Worm (Caenorhabditis elegans) whole organism, L3 larva: ENCODE measurements around the gene T04A11.1.

Experiments
- R02D3.7 ChIP-seq: fragments of 150-350 bp; optimal IDR thresholded peaks from 2 replicates; lab custom pipeline; 2014; ENCODE audit warnings: missing biosample characterization, missing genetic modification characterization
- elt-1 ChIP-seq: fragments of 150-350 bp; optimal IDR thresholded peaks from 2 replicates; lab custom pipeline; 2014; ENCODE audit warnings: missing biosample characterization, missing genetic modification characterization
- fkh-10 ChIP-seq: sonication (generic microtip); optimal IDR thresholded peaks from 2 replicates; lab custom pipeline; 2017; ENCODE audit warnings: missing biosample characterization, missing genetic modification reagents, missing genetic modification characterization
- jun-1 ChIP-seq: fragments of 150-350 bp; optimal IDR thresholded peaks from 2 replicates; lab custom pipeline; 2014; ENCODE audit warnings: missing biosample characterization, missing genetic modification reagents, missing genetic modification characterization
- lin-39 ChIP-seq: fragments of 150-350 bp; optimal IDR thresholded peaks from 2 replicates; lab custom pipeline; 2018; ENCODE audit warnings: missing biosample characterization, missing genetic modification reagents, missing genetic modification characterization
- nhr-25 ChIP-seq: sonication (generic microtip); optimal IDR thresholded peaks from 2 replicates; lab custom pipeline; 2017; ENCODE audit warnings: missing biosample characterization, missing genetic modification characterization
- pha-4 ChIP-seq: fragments of 150-350 bp; optimal IDR thresholded peaks from 2 replicates; lab custom pipeline; 2014; ENCODE audit warnings: missing biosample characterization, missing genetic modification reagents, missing genetic modification characterization
- pqm-1 ChIP-seq: fragments of 150-350 bp; optimal IDR thresholded peaks from 2 replicates; lab custom pipeline; 2017; ENCODE audit warnings: missing biosample characterization, missing genetic modification characterization, inconsistent platforms
- sea-2 ChIP-seq: fragments of 150-350 bp; sonication (generic microtip); optimal IDR thresholded peaks from 4 replicates; lab custom pipeline; 2014; ENCODE audit warnings: missing biosample characterization, missing genetic modification reagents, missing genetic modification characterization
- snpc-4 ChIP-seq: fragments of 150-350 bp; optimal IDR thresholded peaks from 2 replicates; lab custom pipeline; 2014; ENCODE audit warnings: missing biosample characterization, missing genetic modification characterization
- unc-39 ChIP-seq: sonication (generic microtip); optimal IDR thresholded peaks from 4 replicates; lab custom pipeline; 2017; ENCODE audit warnings: missing biosample characterization, missing genetic modification characterization
- zag-1 ChIP-seq: fragments of 150-350 bp; optimal IDR thresholded peaks from 2 replicates; lab custom pipeline; 2014; ENCODE audit warnings: missing biosample characterization, missing genetic modification characterization
- ztf-4 ChIP-seq: fragments of 150-350 bp; optimal IDR thresholded peaks from 2 replicates; lab custom pipeline; 2014; ENCODE audit warnings: missing biosample characterization, missing genetic modification characterization

DNA sequence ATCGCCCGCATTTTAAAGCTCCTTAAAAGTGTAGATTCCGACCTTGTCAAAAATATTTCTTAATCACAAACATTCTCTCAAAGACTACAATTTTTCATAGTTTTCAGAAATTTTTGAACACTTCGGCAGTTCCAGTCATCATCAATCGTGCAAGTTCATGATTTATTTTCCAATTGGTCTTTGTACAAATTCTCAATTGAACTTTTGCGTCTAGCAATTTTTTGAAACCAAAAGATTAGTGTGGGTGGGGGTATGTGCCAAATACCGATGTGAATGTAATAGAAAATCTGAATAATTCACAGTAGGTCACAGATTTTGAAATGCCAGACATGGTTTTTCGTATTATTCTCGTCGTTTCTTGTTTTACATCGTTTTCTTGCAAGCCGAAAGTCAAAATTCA lies 38.5 kb downstream of the T04A11.1 start, which contains the start of gene clec-185:
- no peak for TF ChIP-seq unc-39
- no peak for TF ChIP-seq pha-4 (tag; lab: Kevin White, UChicago)
- no peak for TF ChIP-seq fkh-10 (GFP tag; lab: Kevin White, UChicago)
- no peak for TF ChIP-seq lin-39
- TF ChIP-seq pqm-1 = no peak
- TF ChIP-seq zag-1 = no peak
- TF ChIP-seq R02D3.7 (tag; lab: Kevin White, UChicago) = no peak
- no peak for TF ChIP-seq elt-1 (tag; lab: Kevin White, UChicago)
- TF ChIP-seq nhr-25 (tag; lab: Kevin White, UChicago) = no peak
- no peak for TF ChIP-seq snpc-4 (tag; lab: Kevin White, UChicago)
- TF ChIP-seq jun-1 (tag; lab: Kevin White, UChicago) = no peak
- no peak for TF ChIP-seq sea-2
- no peak for TF ChIP-seq ztf-4
